Fruit fly (Drosophila melanogaster) whole organism, embryonic: ENCODE measurements around the gene CG11617.

Experiments
- Antp ChIP-seq: fragments of 200-800 bp; sonication (Bioruptor generic); optimal IDR thresholded peaks from 3 replicates; lab custom pipeline; 2016; ENCODE audit warnings: missing biosample characterization, missing genetic modification characterization
- Atf3 ChIP-seq: fragments of 200-800 bp; sonication (Bioruptor generic); optimal IDR thresholded peaks from 3 replicates; lab custom pipeline; 2016; ENCODE audit warnings: missing biosample characterization, missing genetic modification characterization
- CG10209 ChIP-seq: fragments of 200-800 bp; sonication (Bioruptor generic); optimal IDR thresholded peaks from 3 replicates; lab custom pipeline; 2017; ENCODE audit warnings: missing biosample characterization, mild to moderate bottlenecking, missing genetic modification characterization, missing genetic modification reagents
- CG11085 ChIP-seq: fragments of 200-800 bp; sonication (Bioruptor generic); IDR thresholded peaks from 2 replicates; pipeline ENCODE4 v1.3.6; 2022; ENCODE audit warnings: missing biosample characterization, missing genetic modification characterization
- CG11695 ChIP-seq: fragments of 200-800 bp; sonication (Bioruptor generic); IDR thresholded peaks from 3 replicates; pipeline ENCODE4 v1.3.6; 2022; ENCODE audit warnings: missing biosample characterization, missing genetic modification characterization
- CG12236 ChIP-seq: fragments of 200-800 bp; sonication (Bioruptor generic); optimal IDR thresholded peaks from 2 replicates; lab custom pipeline; 2016; ENCODE audit warnings: missing biosample characterization, missing genetic modification characterization
- CG12942 ChIP-seq: fragments of 200-800 bp; sonication (Bioruptor generic); optimal IDR thresholded peaks from 3 replicates; lab custom pipeline; 2016; ENCODE audit warnings: missing biosample characterization, missing genetic modification characterization
- CG13894 ChIP-seq: fragments of 200-800 bp; sonication (Bioruptor generic); optimal IDR thresholded peaks from 3 replicates; lab custom pipeline; 2018; ENCODE audit warnings: missing biosample characterization, mild to moderate bottlenecking, missing genetic modification characterization, moderate library complexity
- CG16779 ChIP-seq: fragments of 200-800 bp; sonication (Bioruptor generic); IDR thresholded peaks from 2 replicates; pipeline ENCODE4 v1.3.6; 2022; ENCODE audit warnings: missing biosample characterization, missing genetic modification characterization
- CG17829 ChIP-seq: fragments of 200-800 bp; optimal IDR thresholded peaks from 2 replicates; lab custom pipeline; 2019; ENCODE audit warnings: missing biosample characterization, mild to moderate bottlenecking, missing genetic modification characterization, moderate library complexity
- CG30431 ChIP-seq: fragments of 200-800 bp; sonication (Bioruptor generic); optimal IDR thresholded peaks from 2 replicates; lab custom pipeline; 2017; ENCODE audit warnings: missing biosample characterization, missing genetic modification characterization
- CG3847 ChIP-seq: fragments of 200-800 bp; sonication (Bioruptor generic); IDR thresholded peaks from 2 replicates; pipeline ENCODE4 v1.3.6; 2022; ENCODE audit warnings: missing biosample characterization, missing genetic modification characterization
- CG43689 ChIP-seq: fragments of 200-800 bp; sonication (Bioruptor generic); IDR thresholded peaks from 2 replicates; pipeline ENCODE4 v1.3.6; 2022; ENCODE audit warnings: missing biosample characterization, missing genetic modification characterization
- CG5953 ChIP-seq: fragments of 200-800 bp; sonication (Bioruptor generic); IDR thresholded peaks from 2 replicates; pipeline ENCODE4 v1.3.6; 2022; ENCODE audit warnings: missing biosample characterization, missing genetic modification characterization
- CG6683 ChIP-seq: fragments of 200-800 bp; sonication (Bioruptor generic); optimal IDR thresholded peaks from 2 replicates; lab custom pipeline; 2017; ENCODE audit warnings: missing biosample characterization, mild to moderate bottlenecking, missing genetic modification characterization, missing genetic modification reagents
- CG6854 ChIP-seq: fragments of 200-800 bp; sonication (Bioruptor generic); optimal IDR thresholded peaks from 3 replicates; lab custom pipeline; 2017; ENCODE audit warnings: missing biosample characterization, mild to moderate bottlenecking, missing genetic modification characterization
- CG7556 ChIP-seq: fragments of 200-800 bp; sonication (Bioruptor generic); optimal IDR thresholded peaks from 2 replicates; lab custom pipeline; 2017; ENCODE audit warnings: missing biosample characterization, mild to moderate bottlenecking, missing genetic modification characterization
- CoRest ChIP-seq: fragments of 200-800 bp; sonication (Bioruptor generic); optimal IDR thresholded peaks from 3 replicates; lab custom pipeline; 2018; ENCODE audit warnings: missing biosample characterization, mild to moderate bottlenecking, missing genetic modification characterization, moderate library complexity
- Deaf1 ChIP-seq: fragments of 200-800 bp; optimal IDR thresholded peaks from 3 replicates; lab custom pipeline; 2019; ENCODE audit warnings: missing biosample characterization, mild to moderate bottlenecking, missing genetic modification characterization, moderate library complexity
- Dip2 ChIP-seq: fragments of 200-800 bp; sonication (Bioruptor generic); IDR thresholded peaks from 2 replicates; pipeline ENCODE4 v1.3.6; 2022; ENCODE audit warnings: missing biosample characterization, missing genetic modification characterization
- Elba2 ChIP-seq: fragments of 200-800 bp; sonication (Bioruptor generic); optimal IDR thresholded peaks from 3 replicates; lab custom pipeline; 2016; ENCODE audit warnings: missing biosample characterization, missing genetic modification characterization
- Ets65A ChIP-seq: fragments of 200-800 bp; sonication (Bioruptor generic); peaks from one replicate; lab custom pipeline; 2016; ENCODE audit warnings: missing biosample characterization, missing genetic modification characterization
- Fer2 ChIP-seq: fragments of 200-800 bp; sonication (Bioruptor generic); optimal IDR thresholded peaks from 2 replicates; lab custom pipeline; 2018; ENCODE audit warnings: missing biosample characterization, mild to moderate bottlenecking, missing genetic modification characterization, moderate library complexity
- Fer3 ChIP-seq: fragments of 200-800 bp; sonication (Bioruptor generic); optimal IDR thresholded peaks from 2 replicates; lab custom pipeline; 2018; ENCODE audit warnings: missing biosample characterization, mild to moderate bottlenecking, missing genetic modification characterization, moderate library complexity
- H15 ChIP-seq: fragments of 200-800 bp; sonication (Bioruptor generic); IDR thresholded peaks from 3 replicates; pipeline ENCODE4 v1.3.6; 2022; ENCODE audit warnings: missing biosample characterization, missing genetic modification characterization
- Hr3 ChIP-seq: fragments of 200-800 bp; sonication (Bioruptor generic); optimal IDR thresholded peaks from 3 replicates; lab custom pipeline; 2016; ENCODE audit warnings: missing biosample characterization, missing genetic modification characterization
- Hr51 ChIP-seq, 2 experiments: fragments of 200-800 bp; sonication (Bioruptor generic); optimal IDR thresholded peaks; 2 replicates in 1 of 2; 3 replicates in 1 of 2; lab custom pipeline; 2016 to 2018; ENCODE audit warnings: missing biosample characterization in 2 of 2, missing genetic modification characterization in 2 of 2, mild to moderate bottlenecking in 1 of 2, moderate library complexity in 1 of 2
- Ptx1 ChIP-seq: fragments of 200-800 bp; sonication (Bioruptor generic); IDR thresholded peaks from 2 replicates; pipeline ENCODE4 v1.3.6; 2022; ENCODE audit warnings: missing biosample characterization, missing genetic modification characterization
- Sin3A ChIP-seq: fragments of >200 bp; optimal IDR thresholded peaks from 2 replicates; lab custom pipeline; 2018
- Sox100B ChIP-seq: fragments of 200-800 bp; sonication (Bioruptor generic); optimal IDR thresholded peaks from 3 replicates; lab custom pipeline; 2018; ENCODE audit warnings: missing biosample characterization, mild to moderate bottlenecking, missing genetic modification characterization
- Sox102F ChIP-seq: fragments of 200-800 bp; sonication (Bioruptor generic); optimal IDR thresholded peaks from 2 replicates; lab custom pipeline; 2018; ENCODE audit warnings: missing biosample characterization, mild to moderate bottlenecking, missing genetic modification characterization, moderate library complexity
- Stat92E ChIP-seq, 3 experiments: fragments of >200 bp in 2 of 3; fragments of 200-800 bp in 1 of 3; sonication (Bioruptor generic) in 1 of 3; optimal IDR thresholded peaks; 2 replicates each; lab custom pipeline; 2017 to 2019; ENCODE audit warnings: missing biosample characterization in 3 of 3, missing genetic modification characterization in 3 of 3, mild to moderate bottlenecking in 1 of 3, moderate library complexity in 1 of 3
- TFAM ChIP-seq: fragments of 200-800 bp; sonication (Bioruptor generic); optimal IDR thresholded peaks from 2 replicates; lab custom pipeline; 2017; ENCODE audit warnings: missing biosample characterization, missing genetic modification characterization, inconsistent platforms
- ab ChIP-seq: fragments of 200-800 bp; sonication (Bioruptor generic); optimal IDR thresholded peaks from 2 replicates; lab custom pipeline; 2016; ENCODE audit warnings: missing biosample characterization, missing genetic modification characterization
- bbx ChIP-seq: fragments of 200-800 bp; sonication (Bioruptor generic); IDR thresholded peaks from 2 replicates; pipeline ENCODE4 v1.3.6; 2022; ENCODE audit warnings: missing biosample characterization, missing genetic modification characterization; ENCODE audit not compliant: partially characterized antibody
- bcd ChIP-seq: fragments of 200-800 bp; sonication (Bioruptor generic); optimal IDR thresholded peaks from 2 replicates; lab custom pipeline; 2017; ENCODE audit warnings: missing biosample characterization, mild to moderate bottlenecking, missing genetic modification characterization
- dmrt11E ChIP-seq: fragments of 200-800 bp; sonication (Bioruptor generic); optimal IDR thresholded peaks from 3 replicates; lab custom pipeline; 2018; ENCODE audit warnings: missing biosample characterization, mild to moderate bottlenecking, missing genetic modification characterization, moderate library complexity
- dmrt99B ChIP-seq: fragments of 200-800 bp; sonication (Bioruptor generic); optimal IDR thresholded peaks from 2 replicates; lab custom pipeline; 2018; ENCODE audit warnings: missing biosample characterization, mild to moderate bottlenecking, missing genetic modification characterization, moderate library complexity
- dpn ChIP-seq, 2 experiments: fragments of 200-800 bp; sonication (Bioruptor generic); optimal IDR thresholded peaks; 3 replicates each; lab custom pipeline; 2016; ENCODE audit warnings: missing biosample characterization in 2 of 2, missing genetic modification characterization in 2 of 2
- mam ChIP-seq: fragments of 200-800 bp; sonication (Bioruptor generic); optimal IDR thresholded peaks from 3 replicates; lab custom pipeline; 2016; ENCODE audit warnings: missing biosample characterization, missing genetic modification characterization
- prd ChIP-seq, 3 experiments: fragments of >200 bp in 2 of 3; fragments of 200-800 bp in 1 of 3; sonication (Bioruptor generic) in 1 of 3; optimal IDR thresholded peaks in 2 of 3; IDR thresholded peaks in 1 of 3; 2 replicates in 2 of 3; 3 replicates in 1 of 3; pipeline versions ENCODE4 v1.3.6 to Lab custom; 2017 to 2022; ENCODE audit warnings: missing biosample characterization in 1 of 3, missing genetic modification characterization in 1 of 3
- sens-2 ChIP-seq: fragments of 200-800 bp; sonication (Bioruptor generic); IDR thresholded peaks from 2 replicates; pipeline ENCODE4 v1.3.6; 2022; ENCODE audit warnings: missing biosample characterization, missing genetic modification characterization
- sim ChIP-seq: fragments of 200-800 bp; sonication (Bioruptor generic); IDR thresholded peaks from 2 replicates; pipeline ENCODE4 v1.3.6; 2022; ENCODE audit warnings: missing biosample characterization, missing genetic modification characterization
- sima ChIP-seq: fragments of 200-800 bp; sonication (Bioruptor generic); optimal IDR thresholded peaks from 2 replicates; lab custom pipeline; 2016; ENCODE audit warnings: missing biosample characterization, missing genetic modification characterization
- so ChIP-seq: fragments of 200-800 bp; sonication (Bioruptor generic); IDR thresholded peaks from 3 replicates; pipeline ENCODE4 v1.3.6; 2022; ENCODE audit warnings: missing biosample characterization, missing genetic modification characterization
- toy ChIP-seq: fragments of 200-800 bp; sonication (Bioruptor generic); IDR thresholded peaks from 2 replicates; pipeline ENCODE4 v1.3.6; 2022; ENCODE audit warnings: missing biosample characterization, missing genetic modification characterization
- ttk ChIP-seq: fragments of 200-800 bp; sonication (Bioruptor generic); IDR thresholded peaks from 2 replicates; pipeline ENCODE4 v2.1.2; 2022; ENCODE audit warnings: missing biosample characterization, missing genetic modification characterization
- tup ChIP-seq: fragments of 200-800 bp; sonication (Bioruptor generic); optimal IDR thresholded peaks from 2 replicates; lab custom pipeline; 2016; ENCODE audit warnings: missing biosample characterization, mild to moderate bottlenecking, missing genetic modification characterization, moderate library complexity
- wor ChIP-seq: fragments of 200-800 bp; sonication (Bioruptor generic); IDR thresholded peaks from 2 replicates; pipeline ENCODE4 v1.3.6; 2022; ENCODE audit warnings: missing biosample characterization, missing genetic modification characterization
- yki ChIP-seq: fragments of >200 bp; optimal IDR thresholded peaks from 3 replicates; lab custom pipeline; 2018
- zfh2 ChIP-seq: fragments of 200-800 bp; sonication (Bioruptor generic); optimal IDR thresholded peaks from 2 replicates; lab custom pipeline; 2016; ENCODE audit warnings: missing biosample characterization, missing genetic modification characterization

Gene CG11617

DNA sequence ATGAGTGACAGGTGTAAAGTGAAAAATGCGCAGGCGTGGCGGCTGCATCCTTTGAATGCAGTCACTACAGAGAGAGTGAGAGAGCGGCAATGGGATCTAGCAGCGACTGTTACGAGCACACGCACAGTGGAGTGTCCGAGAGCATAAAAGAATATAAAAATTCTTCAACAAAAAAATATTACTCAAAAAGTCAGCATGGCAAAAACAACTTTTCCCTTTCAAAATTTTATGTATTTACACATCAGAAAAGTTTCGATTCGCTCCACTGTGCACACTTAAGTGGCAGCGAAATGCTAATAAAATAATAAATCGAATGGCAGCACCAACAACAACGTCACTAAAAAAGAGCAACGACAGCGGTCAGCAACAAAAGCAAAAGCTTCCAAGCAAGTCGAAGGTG is 16.3 kb upstream of the CG11617 start (continued):
- TF ChIP-seq bbx (GFP tag; lab: Robert Waterston, UW) = no peak
- TF ChIP-seq so (GFP tag; lab: Robert Waterston, UW) = peak; percentile 93
- peak; percentile 69 for TF ChIP-seq CG12942
- peak; percentile 93 for TF ChIP-seq sim (GFP tag; lab: Robert Waterston, UW)
- TF ChIP-seq CG11085 (GFP tag; lab: Robert Waterston, UW) = peak; percentile 58; the same call in 1 of the 2 replicates
- no peak for TF ChIP-seq CG16779
- TF ChIP-seq mam (GFP tag; lab: Kevin White, UChicago) = peak; percentile 82
- peak; percentile 83 for TF ChIP-seq bcd (GFP tag; lab: Kevin White, UChicago)
- no peak for TF ChIP-seq Fer2 (tag; lab: Kevin White, UChicago)
- peak; percentile 87 for TF ChIP-seq CG10209 (GFP tag; lab: Kevin White, UChicago)
- TF ChIP-seq Sox102F = peak; percentile 91
- no peak for TF ChIP-seq CG13894 (tag; lab: Kevin White, UChicago)
- TF ChIP-seq Hr3 (GFP tag; lab: Kevin White, UChicago) = peak; percentile 74
- no peak for TF ChIP-seq yki (lab: Kevin White, UChicago)
- peak; percentile 39; the same call in 1 of the 2 replicates for TF ChIP-seq Dip2 (GFP tag; lab: Robert Waterston, UW)
- peak; percentile 89 for TF ChIP-seq CG11695 (GFP tag; lab: Robert Waterston, UW)
- peak; percentile 81 for TF ChIP-seq tup
- TF ChIP-seq H15 (GFP tag; lab: Robert Waterston, UW) = peak; percentile 88
- TF ChIP-seq Sox100B (GFP tag; lab: Kevin White, UChicago) = peak; percentile 85
- TF ChIP-seq ab (GFP tag; lab: Kevin White, UChicago) = peak; percentile 63
- peak; percentile 93 for TF ChIP-seq sens-2 (GFP tag; lab: Robert Waterston, UW)
- no peak for TF ChIP-seq CG6854
- peak; percentile 90 for TF ChIP-seq dmrt99B
- TF ChIP-seq toy = peak; percentile 49; the same call in 1 of the 2 replicates
- TF ChIP-seq Fer3 = peak; percentile 66
- TF ChIP-seq CoRest (tag; lab: Kevin White, UChicago) = peak; percentile 78
- TF ChIP-seq sima (GFP tag; lab: Kevin White, UChicago) = peak; percentile 55
- TF ChIP-seq prd (optimal IDR thresholded peaks at IDR 0.05; lab: Kevin White, UChicago) = no peak
- TF ChIP-seq prd (GFP tag; IDR thresholded peaks at IDR 0.05; lab: Robert Waterston, UW) = peak; percentile 93
- TF ChIP-seq Ptx1 (GFP tag; lab: Robert Waterston, UW) = peak; percentile 89
- TF ChIP-seq CG6683 (GFP tag; lab: Kevin White, UChicago) = peak; percentile 43
- TF ChIP-seq CG17829 (tag; lab: Kevin White, UChicago) = peak; percentile 89
- peak; percentile 79 for TF ChIP-seq CG43689 (GFP tag; lab: Robert Waterston, UW)
- TF ChIP-seq Antp = peak; percentile 85
- peak; percentile 81 to 82 for TF ChIP-seq dpn (GFP tag; optimal IDR thresholded peaks at IDR 0.05; lab: Kevin White, UChicago)
- peak; percentile 84 for TF ChIP-seq CG30431
- TF ChIP-seq CG7556 = peak; percentile 83
- no peak for TF ChIP-seq Sin3A (lab: Kevin White, UChicago)
- peak; percentile 92 for TF ChIP-seq CG5953
- TF ChIP-seq CG12236 (GFP tag; lab: Kevin White, UChicago) = peak; percentile 84
- no peak for TF ChIP-seq Elba2
- TF ChIP-seq ttk (GFP tag; lab: Robert Waterston, UW) = peak; percentile 92
- peak in 1 of 3 experiments; percentile 68 for TF ChIP-seq Stat92E (GFP tag; optimal IDR thresholded peaks at IDR 0.05; lab: Kevin White, UChicago)
- TF ChIP-seq zfh2 (GFP tag; lab: Kevin White, UChicago) = peak; percentile 27
- peak; percentile 80 for TF ChIP-seq Atf3 (GFP tag; lab: Kevin White, UChicago)
- TF ChIP-seq wor (GFP tag; lab: Robert Waterston, UW) = peak; percentile 89
- TF ChIP-seq CG3847 (GFP tag; lab: Robert Waterston, UW) = peak; percentile 54
- peak; percentile 54 to 85 for TF ChIP-seq Hr51 (GFP tag; optimal IDR thresholded peaks at IDR 0.05; lab: Kevin White, UChicago)
- TF ChIP-seq Ets65A (GFP tag; lab: Kevin White, UChicago) = peak; percentile 94
- no peak for TF ChIP-seq Deaf1
- TF ChIP-seq dmrt11E (tag; lab: Kevin White, UChicago) = peak; percentile 91
- TF ChIP-seq TFAM (GFP tag; lab: Kevin White, UChicago) = peak; percentile 36
